ENCODE assay signal across 3 fruit fly cellular contexts in genomic region chr2L:4332583-4332961, dm6.
TF ChIP-seq lines count a peak whose summit lies in the region.

No protein-coding gene starts in this region.

- TF ChIP-seq CTCF in whole organism, embryonic (GFP tag; optimal IDR thresholded peaks at IDR 0.05; lab: Kevin White, UChicago), result no peak

TF ChIP-seq in whole organism, adult, 20 proteins besides CTCF, POLR2A, EP300 and RAD21:
- TF ChIP-seq kay (GFP tag; lab: Kevin White, UChicago; ENCODE audit: borderline replicate concordance) (peak; percentile 94), ovo (GFP tag; optimal IDR thresholded peaks at IDR 0.05; lab: Kevin White, UChicago) (no peak)

TF ChIP-seq in whole organism, embryonic, 481 proteins besides CTCF, POLR2A, EP300 and RAD21:
- TF ChIP-seq exex (tag; optimal IDR thresholded peaks at IDR 0.05; lab: Kevin White, UChicago) (peak; percentile 56), CG15696 (tag; optimal IDR thresholded peaks at IDR 0.05; lab: Kevin White, UChicago) (no peak), crol (GFP tag; IDR thresholded peaks at IDR 0.05; lab: Robert Waterston, UW) (peak; percentile 71), eve (GFP tag; optimal IDR thresholded peaks at IDR 0.05; lab: Kevin White, UChicago) (peak in 1 of 2 experiments; percentile 77), lilli (GFP tag; optimal IDR thresholded peaks at IDR 0.05; lab: Kevin White, UChicago) (no peak), kay (GFP tag; optimal IDR thresholded peaks at IDR 0.05; lab: Kevin White, UChicago) (peak; percentile 46), Asciz (GFP tag; optimal IDR thresholded peaks at IDR 0.05; lab: Kevin White, UChicago) (no peak), CG15479 (GFP tag; optimal IDR thresholded peaks at IDR 0.05; lab: Kevin White, UChicago) (no peak), GATAe (GFP tag; conservative IDR thresholded peaks at IDR 0.05; lab: Robert Waterston, UW) (peak; percentile 57), mirr (GFP tag; optimal IDR thresholded peaks at IDR 0.05; lab: Kevin White, UChicago) (peak; percentile 61)

TF ChIP-seq in whole organism, wandering third instar larva, 38 proteins besides CTCF, POLR2A, EP300 and RAD21:
- no peak for TF ChIP-seq CG9705 (GFP tag; optimal IDR thresholded peaks at IDR 0.05; lab: Kevin White, UChicago)
- TF ChIP-seq N (GFP tag; optimal IDR thresholded peaks at IDR 0.05; lab: Kevin White, UChicago), result no peak
- no peak for TF ChIP-seq usp (GFP tag; optimal IDR thresholded peaks at IDR 0.05; lab: Kevin White, UChicago)
- TF ChIP-seq CG32264 (GFP tag; optimal IDR thresholded peaks at IDR 0.05; lab: Kevin White, UChicago), result no peak
- peak; percentile 47 for TF ChIP-seq Jra (GFP tag; optimal IDR thresholded peaks at IDR 0.05; lab: Kevin White, UChicago)
- TF ChIP-seq Rel (GFP tag; optimal IDR thresholded peaks at IDR 0.05; lab: Kevin White, UChicago), result no peak
- TF ChIP-seq Rel (tag; optimal IDR thresholded peaks at IDR 0.05; lab: Kevin White, UChicago), result no peak
- no peak for TF ChIP-seq Sp1 (GFP tag; optimal IDR thresholded peaks at IDR 0.05; lab: Kevin White, UChicago)
TF ChIP-seq in whole organism, wandering third instar larva: peak in this region for 1.
